Worm (Caenorhabditis elegans) whole organism, late embryonic: ENCODE data around the gene glr-6.

Experiments used
- ama-1 ChIP-seq: fragments of 150-350 bp; optimal IDR thresholded peaks from 2 replicates; lab custom pipeline; 2014
- ceh-22 ChIP-seq: sonication (generic microtip); optimal IDR thresholded peaks from 2 replicates; lab custom pipeline; 2017; ENCODE audit warnings: missing biosample characterization, missing genetic modification characterization
- ceh-34 ChIP-seq: sonication (generic microtip); optimal IDR thresholded peaks from 2 replicates; lab custom pipeline; 2016; ENCODE audit warnings: mild to moderate bottlenecking, missing genetic modification characterization, missing compliant biosample characterization
- nfya-1 ChIP-seq: sonication (generic microtip); optimal IDR thresholded peaks from 2 replicates; lab custom pipeline; 2017; ENCODE audit warnings: missing genetic modification characterization, mild to moderate bottlenecking, missing compliant biosample characterization, antibody characterized with exemption, moderate library complexity
- pha-4 ChIP-seq: fragments of 150-350 bp; optimal IDR thresholded peaks from 2 replicates; lab custom pipeline; 2018; ENCODE audit warnings: missing biosample characterization, missing genetic modification reagents, missing genetic modification characterization
- pqm-1 ChIP-seq: sonication (generic microtip); optimal IDR thresholded peaks from 2 replicates; lab custom pipeline; 2016; ENCODE audit warnings: missing genetic modification characterization, missing compliant biosample characterization

- TF ChIP-seq ceh-22: no peak
- no peak for TF ChIP-seq nfya-1
- TF ChIP-seq ceh-34: no peak
- no peak for TF ChIP-seq ama-1 (lab: Kevin White, UChicago)
- TF ChIP-seq pha-4 (tag; lab: Kevin White, UChicago): no peak
- TF ChIP-seq pqm-1 (tag; lab: Kevin White, UChicago): no peak
These were observed 5.4 kb downstream of the glr-6 start, which contains the start of gene F41B4.2 for ce11 chrX:6835166-6835565.
